Fruit fly (Drosophila melanogaster) whole organism, embryonic: Measurements from ENCODE around the gene Paris.

ENCODE experiments used
- Ada2b ChIP-seq: fragments of 200-800 bp; sonication (Bioruptor generic); IDR thresholded peaks from 2 replicates; pipeline ENCODE4 v1.3.6; 2022; ENCODE audit warnings: missing biosample characterization, missing genetic modification characterization
- Awh ChIP-seq: fragments of 200-800 bp; sonication (Bioruptor generic); IDR thresholded peaks from 2 replicates; pipeline ENCODE4, ENCODE4 v1.3.6; 2022; ENCODE audit warnings: missing biosample characterization, missing genetic modification characterization
- CG10209 ChIP-seq: fragments of 200-800 bp; sonication (Bioruptor generic); optimal IDR thresholded peaks from 3 replicates; lab custom pipeline; 2017; ENCODE audit warnings: missing biosample characterization, mild to moderate bottlenecking, missing genetic modification characterization, missing genetic modification reagents
- CG11093 ChIP-seq: fragments of 200-800 bp; sonication (Bioruptor generic); IDR thresholded peaks from 3 replicates; pipeline ENCODE4 v1.3.6; 2022; ENCODE audit warnings: missing biosample characterization, missing genetic modification characterization
- CG13775 ChIP-seq: fragments of 200-800 bp; sonication (Bioruptor generic); optimal IDR thresholded peaks from 3 replicates; lab custom pipeline; 2017; ENCODE audit warnings: missing biosample characterization, mild to moderate bottlenecking, missing genetic modification characterization
- CG14860 ChIP-seq: fragments of 200-800 bp; sonication (Bioruptor generic); IDR thresholded peaks from 3 replicates; pipeline ENCODE4 v1.3.6; 2022; ENCODE audit warnings: missing biosample characterization, missing genetic modification characterization; ENCODE audit not compliant: partially characterized antibody
- CG15696 ChIP-seq: fragments of 200-800 bp; sonication (Bioruptor generic); optimal IDR thresholded peaks from 2 replicates; lab custom pipeline; 2019; ENCODE audit warnings: missing biosample characterization, mild to moderate bottlenecking, missing genetic modification characterization, moderate library complexity
- CG17328 ChIP-seq: fragments of 200-800 bp; sonication (Bioruptor generic); IDR thresholded peaks from 2 replicates; pipeline ENCODE4 v1.3.6; 2022; ENCODE audit warnings: missing biosample characterization, missing genetic modification characterization
- CG17802 ChIP-seq: fragments of 200-800 bp; sonication (Bioruptor generic); optimal IDR thresholded peaks from 2 replicates; lab custom pipeline; 2018; ENCODE audit warnings: missing biosample characterization, mild to moderate bottlenecking, missing genetic modification characterization, moderate library complexity
- CG31224 ChIP-seq: fragments of 200-800 bp; sonication (Bioruptor generic); IDR thresholded peaks from 2 replicates; pipeline ENCODE4 v1.3.6; 2022; ENCODE audit warnings: missing biosample characterization, missing genetic modification characterization
- CG32772 ChIP-seq: fragments of 200-800 bp; sonication (Bioruptor generic); IDR thresholded peaks from 2 replicates; pipeline ENCODE4 v1.3.6; 2022; ENCODE audit warnings: missing biosample characterization, missing genetic modification characterization
- CG6254 ChIP-seq: fragments of 200-800 bp; sonication (Bioruptor generic); optimal IDR thresholded peaks from 3 replicates; lab custom pipeline; 2017; ENCODE audit warnings: mild to moderate bottlenecking, missing biosample characterization, missing genetic modification reagents, missing genetic modification characterization
- CG6813 ChIP-seq: fragments of 200-800 bp; sonication (Bioruptor generic); optimal IDR thresholded peaks from 2 replicates; lab custom pipeline; 2017; ENCODE audit warnings: missing biosample characterization, missing genetic modification characterization, mild to moderate bottlenecking, moderate library complexity, missing genetic modification reagents
- CG8765 ChIP-seq: fragments of 200-800 bp; sonication (Bioruptor generic); IDR thresholded peaks from 2 replicates; pipeline ENCODE4 v1.3.6; 2022; ENCODE audit warnings: missing biosample characterization, missing genetic modification characterization
- D19B ChIP-seq: fragments of 200-800 bp; sonication (Bioruptor generic); optimal IDR thresholded peaks from 2 replicates; lab custom pipeline; 2017; ENCODE audit warnings: missing biosample characterization, mild to moderate bottlenecking, missing genetic modification characterization
- Dbx ChIP-seq: fragments of 200-800 bp; sonication (Bioruptor generic); IDR thresholded peaks from 3 replicates; pipeline ENCODE4 v1.3.6; 2022; ENCODE audit warnings: missing biosample characterization, missing genetic modification characterization
- Dip2 ChIP-seq: fragments of 200-800 bp; sonication (Bioruptor generic); IDR thresholded peaks from 2 replicates; pipeline ENCODE4 v1.3.6; 2022; ENCODE audit warnings: missing biosample characterization, missing genetic modification characterization
- Doc2 ChIP-seq: fragments of 200-800 bp; sonication (Bioruptor generic); IDR thresholded peaks from 2 replicates; pipeline ENCODE4 v1.3.6; 2022; ENCODE audit warnings: missing biosample characterization, missing genetic modification characterization
- Dp ChIP-seq: fragments of 200-800 bp; sonication (Bioruptor generic); optimal IDR thresholded peaks from 2 replicates; lab custom pipeline; 2018; ENCODE audit warnings: missing biosample characterization, mild to moderate bottlenecking, missing genetic modification characterization, moderate library complexity
- E2f1 ChIP-seq: fragments of 200-800 bp; sonication (Bioruptor generic); IDR thresholded peaks from 2 replicates; pipeline ENCODE4 v1.3.6; 2022; ENCODE audit warnings: missing biosample characterization, missing genetic modification characterization
- Elba2 ChIP-seq: fragments of 200-800 bp; sonication (Bioruptor generic); optimal IDR thresholded peaks from 3 replicates; lab custom pipeline; 2016; ENCODE audit warnings: missing biosample characterization, missing genetic modification characterization
- Fer2 ChIP-seq: fragments of 200-800 bp; sonication (Bioruptor generic); optimal IDR thresholded peaks from 2 replicates; lab custom pipeline; 2018; ENCODE audit warnings: missing biosample characterization, mild to moderate bottlenecking, missing genetic modification characterization, moderate library complexity
- HLHmδ ChIP-seq: fragments of 200-800 bp; sonication (Bioruptor generic); optimal IDR thresholded peaks from 2 replicates; lab custom pipeline; 2018; ENCODE audit warnings: missing biosample characterization, mild to moderate bottlenecking, missing genetic modification characterization, moderate library complexity
- HmgD ChIP-seq: fragments of 200-800 bp; sonication (Bioruptor generic); optimal IDR thresholded peaks from 3 replicates; lab custom pipeline; 2016; ENCODE audit warnings: missing biosample characterization, missing genetic modification characterization
- Meics ChIP-seq: fragments of 200-800 bp; sonication (Bioruptor generic); optimal IDR thresholded peaks from 2 replicates; lab custom pipeline; 2017; ENCODE audit warnings: missing biosample characterization, mild to moderate bottlenecking, missing genetic modification characterization
- Neu2 ChIP-seq: fragments of 200-800 bp; sonication (Bioruptor generic); optimal IDR thresholded peaks from 3 replicates; lab custom pipeline; 2016; ENCODE audit warnings: missing biosample characterization, missing genetic modification characterization, borderline replicate concordance
- Optix ChIP-seq: fragments of 200-800 bp; sonication (Bioruptor generic); IDR thresholded peaks from 3 replicates; pipeline ENCODE4 v1.3.6; 2022; ENCODE audit warnings: missing biosample characterization, missing genetic modification characterization
- Pdp1 ChIP-seq, 2 experiments: fragments of 200-800 bp; sonication (Bioruptor generic); optimal IDR thresholded peaks; 3 replicates each; lab custom pipeline; 2016; ENCODE audit warnings: missing biosample characterization in 2 of 2, missing genetic modification characterization in 2 of 2, mild to moderate bottlenecking in 1 of 2, moderate library complexity in 1 of 2
- Trl ChIP-seq, 3 experiments: fragments of >200 bp in 2 of 3; fragments of 200-800 bp in 1 of 3; sonication (Bioruptor generic) in 1 of 3; optimal IDR thresholded peaks; 2 replicates in 1 of 3; 3 replicates in 2 of 3; lab custom pipeline; 2016 to 2017; ENCODE audit warnings: missing biosample characterization in 1 of 3, missing genetic modification characterization in 1 of 3
- aop ChIP-seq: fragments of 200-800 bp; sonication (Bioruptor generic); IDR thresholded peaks from 2 replicates; pipeline ENCODE4 v1.3.6; 2022; ENCODE audit warnings: missing biosample characterization, missing genetic modification characterization
- caup ChIP-seq: fragments of 200-800 bp; sonication (Bioruptor generic); optimal IDR thresholded peaks from 3 replicates; lab custom pipeline; 2017; ENCODE audit warnings: missing biosample characterization, mild to moderate bottlenecking, missing genetic modification characterization, moderate library complexity; ENCODE audit not compliant: severe bottlenecking
- crp ChIP-seq, 2 experiments: fragments of 200-800 bp; sonication (Bioruptor generic); optimal IDR thresholded peaks; 2 replicates in 1 of 2; 3 replicates in 1 of 2; lab custom pipeline; 2017; ENCODE audit warnings: missing biosample characterization in 2 of 2, missing genetic modification characterization in 2 of 2, mild to moderate bottlenecking in 1 of 2, moderate library complexity in 1 of 2
- danr ChIP-seq: fragments of 200-800 bp; sonication (Bioruptor generic); IDR thresholded peaks from 2 replicates; pipeline ENCODE4 v1.3.6; 2022; ENCODE audit warnings: missing biosample characterization, missing genetic modification characterization
- dati ChIP-seq: fragments of 200-800 bp; sonication (Bioruptor generic); IDR thresholded peaks from 2 replicates; pipeline ENCODE4 v1.3.6; 2022; ENCODE audit warnings: missing biosample characterization, missing genetic modification characterization
- dimm ChIP-seq: fragments of 200-800 bp; sonication (Bioruptor generic); IDR thresholded peaks from 2 replicates; pipeline ENCODE4 v1.3.6; 2022; ENCODE audit warnings: missing biosample characterization, missing genetic modification characterization
- dmrt99B ChIP-seq: fragments of 200-800 bp; sonication (Bioruptor generic); optimal IDR thresholded peaks from 2 replicates; lab custom pipeline; 2018; ENCODE audit warnings: missing biosample characterization, mild to moderate bottlenecking, missing genetic modification characterization, moderate library complexity
- en ChIP-seq: fragments of 200-800 bp; sonication (Bioruptor generic); optimal IDR thresholded peaks from 2 replicates; lab custom pipeline; 2016; ENCODE audit warnings: missing biosample characterization, missing genetic modification characterization
- eve ChIP-seq, 2 experiments: fragments of >200 bp; optimal IDR thresholded peaks; 2 replicates each; lab custom pipeline; 2017; ENCODE audit warnings: missing biosample characterization in 2 of 2, missing genetic modification characterization in 2 of 2
- ewg ChIP-seq: fragments of 200-800 bp; sonication (Bioruptor generic); optimal IDR thresholded peaks from 3 replicates; lab custom pipeline; 2017; ENCODE audit warnings: mild to moderate bottlenecking, missing biosample characterization, missing genetic modification reagents, missing genetic modification characterization
- lab ChIP-seq: fragments of 200-800 bp; sonication (Bioruptor generic); optimal IDR thresholded peaks from 3 replicates; lab custom pipeline; 2017; ENCODE audit warnings: missing biosample characterization, missing genetic modification characterization, mild to moderate bottlenecking, moderate library complexity, missing genetic modification reagents
- mld ChIP-seq: fragments of 200-800 bp; sonication (Bioruptor generic); IDR thresholded peaks from 3 replicates; pipeline ENCODE4 v1.3.6; 2022; ENCODE audit warnings: missing biosample characterization, missing genetic modification characterization; ENCODE audit not compliant: partially characterized antibody
- nerfin-2 ChIP-seq: fragments of 200-800 bp; sonication (Bioruptor generic); IDR thresholded peaks from 2 replicates; pipeline ENCODE4 v1.3.6; 2022; ENCODE audit warnings: missing biosample characterization, missing genetic modification characterization; ENCODE audit not compliant: partially characterized antibody
- nom ChIP-seq: fragments of 200-800 bp; sonication (Bioruptor generic); optimal IDR thresholded peaks from 2 replicates; lab custom pipeline; 2017; ENCODE audit warnings: missing biosample characterization, missing genetic modification characterization, mild to moderate bottlenecking, moderate library complexity, missing genetic modification reagents
- oc ChIP-seq: fragments of 200-800 bp; sonication (Bioruptor generic); optimal IDR thresholded peaks from 2 replicates; lab custom pipeline; 2018; ENCODE audit warnings: missing biosample characterization, mild to moderate bottlenecking, missing genetic modification characterization, moderate library complexity
- odd ChIP-seq: fragments of 200-800 bp; sonication (Bioruptor generic); optimal IDR thresholded peaks from 2 replicates; lab custom pipeline; 2017; ENCODE audit warnings: missing biosample characterization, mild to moderate bottlenecking, missing genetic modification characterization
- peb ChIP-seq: fragments of 200-800 bp; sonication (Bioruptor generic); IDR thresholded peaks from 2 replicates; pipeline ENCODE4 v1.3.6; 2022; ENCODE audit warnings: missing biosample characterization, missing genetic modification characterization
- schlank ChIP-seq: fragments of 200-800 bp; sonication (Bioruptor generic); optimal IDR thresholded peaks from 2 replicates; lab custom pipeline; 2018; ENCODE audit warnings: missing biosample characterization, mild to moderate bottlenecking, missing genetic modification characterization
- slp2 ChIP-seq: fragments of 200-800 bp; sonication (Bioruptor generic); optimal IDR thresholded peaks from 2 replicates; lab custom pipeline; 2016; ENCODE audit warnings: missing biosample characterization, missing genetic modification characterization
- tio ChIP-seq: fragments of 200-800 bp; sonication (Bioruptor generic); optimal IDR thresholded peaks from 2 replicates; lab custom pipeline; 2017; ENCODE audit warnings: missing biosample characterization, missing genetic modification characterization, inconsistent platforms

The Paris gene

DNA sequence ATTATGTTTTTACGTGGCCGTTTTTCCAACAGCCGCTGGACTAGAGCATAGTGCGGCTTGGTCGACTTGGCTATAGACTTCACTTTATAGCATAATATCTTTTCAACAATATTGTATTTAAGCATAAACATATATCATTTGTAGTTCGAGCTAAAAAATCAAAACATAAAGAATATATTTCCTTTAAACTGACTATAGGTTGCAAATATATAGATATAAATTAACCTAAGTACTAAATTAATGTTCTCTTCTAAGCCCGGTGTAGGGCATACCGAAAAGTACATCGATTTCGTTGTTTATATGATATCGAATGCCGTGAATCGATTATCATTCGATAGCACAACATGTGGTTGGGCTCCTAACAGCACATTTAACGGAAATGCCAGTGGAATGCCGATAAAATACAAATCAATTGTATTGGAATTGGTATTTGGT is 14.8 kb upstream of the Paris start, which contains the start of gene MFS18 (continued):
- TF ChIP-seq eve (GFP tag; optimal IDR thresholded peaks at IDR 0.05; lab: Kevin White, UChicago): no peak
- no peak for TF ChIP-seq Trl (optimal IDR thresholded peaks at IDR 0.05; lab: Kevin White, UChicago)
- TF ChIP-seq Trl (GFP tag; optimal IDR thresholded peaks at IDR 0.05; lab: Kevin White, UChicago): peak; percentile 79
- TF ChIP-seq Ada2b (GFP tag; lab: Robert Waterston, UW): peak; percentile 98
- peak; percentile 99 for TF ChIP-seq CG17328 (GFP tag; lab: Robert Waterston, UW)
- TF ChIP-seq Awh (GFP tag; lab: Robert Waterston, UW): peak; percentile 99
- TF ChIP-seq CG6813 (GFP tag; lab: Kevin White, UChicago): peak; percentile 98
- peak; percentile 97 for TF ChIP-seq CG31224
- peak; percentile 97 for TF ChIP-seq dati (GFP tag; lab: Robert Waterston, UW)
- TF ChIP-seq dmrt99B (tag; lab: Kevin White, UChicago): peak; percentile 99
- peak; percentile 98 for TF ChIP-seq Meics (GFP tag; lab: Kevin White, UChicago)
- TF ChIP-seq CG15696: peak; percentile 96
- TF ChIP-seq CG14860: peak; percentile 74; the same call in 2 of the 3 replicates
- peak; percentile 94 for TF ChIP-seq D19B (GFP tag; lab: Kevin White, UChicago)
- peak; percentile 99 for TF ChIP-seq lab (GFP tag; lab: Kevin White, UChicago)
- no peak for TF ChIP-seq tio (GFP tag; lab: Kevin White, UChicago)
- TF ChIP-seq HmgD (GFP tag; lab: Kevin White, UChicago): peak; percentile 6
- TF ChIP-seq nom: peak; percentile 91
- TF ChIP-seq odd: peak; percentile 85
- TF ChIP-seq CG6254: peak; percentile 97
- TF ChIP-seq nerfin-2: peak; percentile 90
- peak; percentile 98 for TF ChIP-seq CG13775 (GFP tag; lab: Kevin White, UChicago)
- TF ChIP-seq crp (GFP tag; optimal IDR thresholded peaks at IDR 0.05; lab: Kevin White, UChicago): peak; percentile 56 to 77
- TF ChIP-seq ewg (GFP tag; lab: Kevin White, UChicago): peak; percentile 88
- peak; percentile 43 for TF ChIP-seq Dp (GFP tag; lab: Kevin White, UChicago)
- peak; percentile 81 for TF ChIP-seq Neu2 (GFP tag; lab: Kevin White, UChicago)
- peak; percentile 71; the same call in 1 of the 3 replicates for TF ChIP-seq mld
- TF ChIP-seq Dip2: peak; percentile 70
- peak; percentile 82 for TF ChIP-seq schlank
- peak; percentile 98 for TF ChIP-seq dimm (GFP tag; lab: Robert Waterston, UW)
- TF ChIP-seq Optix (GFP tag; lab: Robert Waterston, UW): peak; percentile 97
- peak; percentile 96 for TF ChIP-seq Fer2 (tag; lab: Kevin White, UChicago)
- peak; percentile 99 for TF ChIP-seq peb (GFP tag; lab: Robert Waterston, UW)
- peak; percentile 94 for TF ChIP-seq Doc2 (GFP tag; lab: Robert Waterston, UW)
- peak; percentile 99 for TF ChIP-seq CG32772 (GFP tag; lab: Robert Waterston, UW)
- TF ChIP-seq E2f1 (GFP tag; lab: Robert Waterston, UW): peak; percentile 99
- TF ChIP-seq caup: peak; percentile 97
- peak; percentile 98 for TF ChIP-seq CG11093 (GFP tag; lab: Robert Waterston, UW)
- TF ChIP-seq danr: peak; percentile 97
- peak; percentile 93 for TF ChIP-seq aop (GFP tag; lab: Robert Waterston, UW)
- peak; percentile 85 to 87 for TF ChIP-seq Pdp1 (GFP tag; optimal IDR thresholded peaks at IDR 0.05; lab: Kevin White, UChicago)
- peak; percentile 8 for TF ChIP-seq en
- TF ChIP-seq Dbx (GFP tag; lab: Robert Waterston, UW): peak; percentile 98
- TF ChIP-seq Elba2 (GFP tag; lab: Kevin White, UChicago): peak; percentile 72
- TF ChIP-seq CG10209 (GFP tag; lab: Kevin White, UChicago): peak; percentile 97
- peak; percentile 92 for TF ChIP-seq CG17802 (tag; lab: Kevin White, UChicago)
- TF ChIP-seq oc: peak; percentile 95
- TF ChIP-seq CG8765 (GFP tag; lab: Robert Waterston, UW): peak; percentile 97
- peak; percentile 65 for TF ChIP-seq slp2 (GFP tag; lab: Kevin White, UChicago)
- TF ChIP-seq HLHmδ (GFP tag; lab: Kevin White, UChicago): no peak
